Fruit fly (Drosophila melanogaster) whole organism, embryonic: ENCODE results near the gene CG13984.

Experiments
- Abd-B ChIP-seq: fragments of 200-800 bp; sonication (Bioruptor generic); optimal IDR thresholded peaks from 2 replicates; lab custom pipeline; 2018; ENCODE audit warnings: missing biosample characterization, mild to moderate bottlenecking, missing genetic modification characterization, moderate library complexity
- B-H1 ChIP-seq: fragments of 200-800 bp; sonication (Bioruptor generic); IDR thresholded peaks from 3 replicates; pipeline ENCODE4 v1.3.6; 2022; ENCODE audit warnings: missing biosample characterization, missing genetic modification characterization
- CG10209 ChIP-seq: fragments of 200-800 bp; sonication (Bioruptor generic); optimal IDR thresholded peaks from 3 replicates; lab custom pipeline; 2017; ENCODE audit warnings: missing biosample characterization, mild to moderate bottlenecking, missing genetic modification characterization, missing genetic modification reagents
- CG12071 ChIP-seq: fragments of 200-800 bp; sonication (Bioruptor generic); optimal IDR thresholded peaks from 3 replicates; lab custom pipeline; 2018; ENCODE audit warnings: missing biosample characterization, mild to moderate bottlenecking, missing genetic modification characterization
- CG15601 ChIP-seq: fragments of 200-800 bp; sonication (Bioruptor generic); optimal IDR thresholded peaks from 3 replicates; lab custom pipeline; 2019; ENCODE audit warnings: missing biosample characterization, mild to moderate bottlenecking, missing genetic modification characterization, moderate library complexity
- CG1603 ChIP-seq: fragments of 200-800 bp; sonication (Bioruptor generic); optimal IDR thresholded peaks from 2 replicates; lab custom pipeline; 2019; ENCODE audit warnings: missing biosample characterization, mild to moderate bottlenecking, missing genetic modification characterization, moderate library complexity
- CG16815 ChIP-seq: fragments of 200-800 bp; sonication (Bioruptor generic); optimal IDR thresholded peaks from 3 replicates; lab custom pipeline; 2017; ENCODE audit warnings: missing biosample characterization, mild to moderate bottlenecking, missing genetic modification characterization
- CG17802 ChIP-seq: fragments of 200-800 bp; sonication (Bioruptor generic); optimal IDR thresholded peaks from 2 replicates; lab custom pipeline; 2018; ENCODE audit warnings: missing biosample characterization, mild to moderate bottlenecking, missing genetic modification characterization, moderate library complexity
- CG18011 ChIP-seq: fragments of 200-800 bp; sonication (Bioruptor generic); optimal IDR thresholded peaks from 2 replicates; lab custom pipeline; 2017; ENCODE audit warnings: missing biosample characterization, missing genetic modification characterization, mild to moderate bottlenecking, moderate library complexity, missing genotype
- CG30403 ChIP-seq: fragments of 200-800 bp; sonication (Bioruptor generic); optimal IDR thresholded peaks from 3 replicates; lab custom pipeline; 2016; ENCODE audit warnings: missing biosample characterization, missing genetic modification characterization
- CG4617 ChIP-seq: fragments of 200-800 bp; sonication (Bioruptor generic); optimal IDR thresholded peaks from 3 replicates; lab custom pipeline; 2016; ENCODE audit warnings: missing biosample characterization, missing genetic modification characterization, borderline replicate concordance
- CG6175 ChIP-seq: fragments of 200-800 bp; sonication (Bioruptor generic); IDR thresholded peaks from 3 replicates; pipeline ENCODE4 v1.3.6; 2022; ENCODE audit warnings: missing biosample characterization, missing genetic modification characterization
- CG6765 ChIP-seq: fragments of 200-800 bp; sonication (Bioruptor generic); optimal IDR thresholded peaks from 3 replicates; lab custom pipeline; 2017; ENCODE audit warnings: missing biosample characterization, mild to moderate bottlenecking, missing genetic modification characterization
- CG7372 ChIP-seq: fragments of 200-800 bp; sonication (Bioruptor generic); IDR thresholded peaks from 2 replicates; pipeline ENCODE4 v1.3.6; 2022; ENCODE audit warnings: missing biosample characterization, missing genetic modification characterization
- CG7928 ChIP-seq: fragments of 200-800 bp; sonication (Bioruptor generic); optimal IDR thresholded peaks from 2 replicates; lab custom pipeline; 2017; ENCODE audit warnings: missing biosample characterization, mild to moderate bottlenecking, missing genetic modification characterization
- CG8944 ChIP-seq: fragments of 200-800 bp; sonication (Bioruptor generic); optimal IDR thresholded peaks from 3 replicates; lab custom pipeline; 2016; ENCODE audit warnings: missing biosample characterization, missing genetic modification characterization
- CG9727 ChIP-seq: fragments of 200-800 bp; sonication (Bioruptor generic); optimal IDR thresholded peaks from 3 replicates; lab custom pipeline; 2017; ENCODE audit warnings: missing biosample characterization, mild to moderate bottlenecking, missing genetic modification characterization
- CG9876 ChIP-seq: fragments of 200-800 bp; sonication (Bioruptor generic); optimal IDR thresholded peaks from 2 replicates; lab custom pipeline; 2016; ENCODE audit warnings: missing biosample characterization, missing genetic modification characterization
- CTCF ChIP-seq: fragments of 200-800 bp; sonication (Bioruptor generic); optimal IDR thresholded peaks from 2 replicates; lab custom pipeline; 2017; ENCODE audit warnings: missing biosample characterization, mild to moderate bottlenecking, missing genetic modification characterization, moderate library complexity
- Chrac-16 ChIP-seq: fragments of 200-800 bp; sonication (Bioruptor generic); optimal IDR thresholded peaks from 3 replicates; lab custom pipeline; 2016; ENCODE audit warnings: missing biosample characterization, missing genetic modification characterization
- Dip3 ChIP-seq: fragments of 200-800 bp; sonication (Bioruptor generic); optimal IDR thresholded peaks from 3 replicates; lab custom pipeline; 2016; ENCODE audit warnings: missing biosample characterization, missing genetic modification characterization
- Ets97D ChIP-seq: fragments of 200-800 bp; sonication (Bioruptor generic); optimal IDR thresholded peaks from 3 replicates; lab custom pipeline; 2016; ENCODE audit warnings: missing biosample characterization, missing genetic modification characterization
- HHEX ChIP-seq: fragments of 200-800 bp; sonication (Bioruptor generic); optimal IDR thresholded peaks from 3 replicates; lab custom pipeline; 2017; ENCODE audit warnings: missing biosample characterization, mild to moderate bottlenecking, missing genetic modification characterization, missing genetic modification reagents
- Jarid2 ChIP-seq: fragments of 200-800 bp; sonication (Bioruptor generic); optimal IDR thresholded peaks from 3 replicates; lab custom pipeline; 2017; ENCODE audit warnings: mild to moderate bottlenecking, missing biosample characterization, missing genetic modification reagents, missing genetic modification characterization
- MTF-1 ChIP-seq: fragments of 200-800 bp; sonication (Bioruptor generic); optimal IDR thresholded peaks from 2 replicates; lab custom pipeline; 2018; ENCODE audit warnings: missing biosample characterization, mild to moderate bottlenecking, missing genetic modification characterization, borderline replicate concordance
- Poxn ChIP-seq: fragments of 200-800 bp; sonication (Bioruptor generic); IDR thresholded peaks from 2 replicates; pipeline ENCODE4 v1.3.6; 2022; ENCODE audit warnings: missing biosample characterization, missing genetic modification characterization
- Sry-δ ChIP-seq: fragments of 200-800 bp; sonication (Bioruptor generic); optimal IDR thresholded peaks from 2 replicates; lab custom pipeline; 2016; ENCODE audit warnings: missing biosample characterization, missing genetic modification characterization
- Trl ChIP-seq, 3 experiments: fragments of >200 bp in 2 of 3; fragments of 200-800 bp in 1 of 3; sonication (Bioruptor generic) in 1 of 3; optimal IDR thresholded peaks; 2 replicates in 1 of 3; 3 replicates in 2 of 3; lab custom pipeline; 2016 to 2017; ENCODE audit warnings: missing biosample characterization in 1 of 3, missing genetic modification characterization in 1 of 3
- amos ChIP-seq: fragments of 200-800 bp; sonication (Bioruptor generic); IDR thresholded peaks from 2 replicates; pipeline ENCODE4 v1.3.6; 2022; ENCODE audit warnings: missing biosample characterization, missing genetic modification characterization; ENCODE audit not compliant: partially characterized antibody
- chn ChIP-seq: fragments of 200-800 bp; sonication (Bioruptor generic); optimal IDR thresholded peaks from 2 replicates; lab custom pipeline; 2016; ENCODE audit warnings: missing biosample characterization, missing genetic modification characterization
- ci ChIP-seq: fragments of 200-800 bp; sonication (Bioruptor generic); IDR thresholded peaks from 3 replicates; pipeline ENCODE4 v1.3.6; 2022; ENCODE audit warnings: missing biosample characterization, missing genetic modification characterization
- dm ChIP-seq: fragments of 200-800 bp; sonication (Bioruptor generic); optimal IDR thresholded peaks from 3 replicates; lab custom pipeline; 2016; ENCODE audit warnings: missing biosample characterization, missing genetic modification characterization
- en ChIP-seq: fragments of 200-800 bp; sonication (Bioruptor generic); optimal IDR thresholded peaks from 2 replicates; lab custom pipeline; 2016; ENCODE audit warnings: missing biosample characterization, missing genetic modification characterization
- exex ChIP-seq: fragments of 200-800 bp; sonication (Bioruptor generic); optimal IDR thresholded peaks from 4 replicates; lab custom pipeline; 2018; ENCODE audit warnings: missing biosample characterization, mild to moderate bottlenecking, missing genetic modification characterization, moderate library complexity
- insv ChIP-seq, 2 experiments: fragments of 200-800 bp; sonication (Bioruptor generic); optimal IDR thresholded peaks; 3 replicates each; lab custom pipeline; 2016 to 2018; ENCODE audit warnings: missing biosample characterization in 2 of 2, missing genetic modification characterization in 2 of 2
- inv ChIP-seq: fragments of 200-800 bp; sonication (Bioruptor generic); IDR thresholded peaks from 2 replicates; pipeline ENCODE4 v1.3.6; 2022; ENCODE audit warnings: missing biosample characterization, missing genetic modification characterization; ENCODE audit not compliant: partially characterized antibody
- nerfin-2 ChIP-seq: fragments of 200-800 bp; sonication (Bioruptor generic); IDR thresholded peaks from 2 replicates; pipeline ENCODE4 v1.3.6; 2022; ENCODE audit warnings: missing biosample characterization, missing genetic modification characterization; ENCODE audit not compliant: partially characterized antibody
- otp ChIP-seq: fragments of 200-800 bp; sonication (Bioruptor generic); IDR thresholded peaks from 3 replicates; pipeline ENCODE4, ENCODE4 v1.3.6; 2022; ENCODE audit warnings: missing biosample characterization, missing genetic modification characterization
- p53 ChIP-seq: fragments of 200-800 bp; sonication (Bioruptor generic); optimal IDR thresholded peaks from 2 replicates; lab custom pipeline; 2016; ENCODE audit warnings: missing biosample characterization, missing genetic modification characterization
- pan ChIP-seq, 4 experiments: fragments of >200 bp in 3 of 4; fragments of 200-800 bp in 1 of 4; sonication (Bioruptor generic) in 1 of 4; optimal IDR thresholded peaks in 3 of 4; IDR thresholded peaks in 1 of 4; 2 replicates each; pipeline versions ENCODE4 v1.3.6 to Lab custom; 2017 to 2022; ENCODE audit warnings: missing biosample characterization in 2 of 4, missing genetic modification characterization in 2 of 4, mixed read lengths in 1 of 4
- pnt ChIP-seq: fragments of 200-800 bp; sonication (Bioruptor generic); optimal IDR thresholded peaks from 3 replicates; lab custom pipeline; 2016; ENCODE audit warnings: missing biosample characterization, missing genetic modification characterization
- tll ChIP-seq, 2 experiments: fragments of 200-800 bp in 1 of 2; fragments of >200 bp in 1 of 2; sonication (Bioruptor generic) in 1 of 2; optimal IDR thresholded peaks; 2 replicates each; lab custom pipeline; 2017 to 2019; ENCODE audit warnings: missing biosample characterization in 2 of 2, missing genetic modification characterization in 2 of 2, mild to moderate bottlenecking in 1 of 2, moderate library complexity in 1 of 2
- trem ChIP-seq: fragments of 200-800 bp; optimal IDR thresholded peaks from 3 replicates; lab custom pipeline; 2019; ENCODE audit warnings: missing biosample characterization, mild to moderate bottlenecking, missing genetic modification characterization, moderate library complexity
- unc-4 ChIP-seq: fragments of 200-800 bp; sonication (Bioruptor generic); IDR thresholded peaks from 2 replicates; pipeline ENCODE4 v1.3.6; 2022; ENCODE audit warnings: missing biosample characterization, missing genetic modification characterization; ENCODE audit not compliant: partially characterized antibody
- vnd ChIP-seq: fragments of 200-800 bp; sonication (Bioruptor generic); IDR thresholded peaks from 3 replicates; pipeline ENCODE4 v1.3.6; 2022; ENCODE audit warnings: missing biosample characterization, missing genetic modification characterization; ENCODE audit not compliant: partially characterized antibody
- zen ChIP-seq: fragments of 200-800 bp; sonication (Bioruptor generic); optimal IDR thresholded peaks from 3 replicates; lab custom pipeline; 2018; ENCODE audit warnings: missing biosample characterization, mild to moderate bottlenecking, missing genetic modification characterization, moderate library complexity
- zf30C ChIP-seq: fragments of 200-800 bp; sonication (Bioruptor generic); optimal IDR thresholded peaks from 3 replicates; lab custom pipeline; 2018; ENCODE audit warnings: missing biosample characterization, mild to moderate bottlenecking, missing genetic modification characterization

Gene CG13984

dm6 chr2L:6323536-6324385 lies 15.1 kb downstream of the CG13984 start, which contains the start of gene PDZ-GEF (continued):
- TF ChIP-seq Chrac-16 (peak; percentile 68), unc-4 (GFP tag; lab: Robert Waterston, UW) (peak; percentile 61), pnt (GFP tag; lab: Kevin White, UChicago) (peak; percentile 32), Trl (optimal IDR thresholded peaks at IDR 0.05; lab: Kevin White, UChicago) (no peak), Trl (GFP tag; optimal IDR thresholded peaks at IDR 0.05; lab: Kevin White, UChicago) (peak; percentile 75), en (GFP tag; lab: Kevin White, UChicago) (no peak), zf30C (GFP tag; lab: Kevin White, UChicago) (no peak), insv (GFP tag; optimal IDR thresholded peaks at IDR 0.05; lab: Kevin White, UChicago) (peak in 1 of 2 experiments; percentile 72), MTF-1 (GFP tag; lab: Kevin White, UChicago) (peak; percentile 62), nerfin-2 (GFP tag; lab: Robert Waterston, UW) (peak; percentile 44; the same call in 1 of the 2 replicates), CG7372 (GFP tag; lab: Robert Waterston, UW) (no peak; the same call in 1 of the 2 replicates), CG10209 (GFP tag; lab: Kevin White, UChicago) (peak; percentile 19), CG16815 (GFP tag; lab: Kevin White, UChicago) (no peak), exex (no peak), CG12071 (GFP tag; lab: Kevin White, UChicago) (no peak), CTCF (GFP tag; lab: Kevin White, UChicago) (peak; percentile 98), CG9727 (GFP tag; lab: Kevin White, UChicago) (no peak), Sry-δ (GFP tag; lab: Kevin White, UChicago) (peak; percentile 59), Jarid2 (peak; percentile 41), dm (GFP tag; lab: Kevin White, UChicago) (peak; percentile 26), Poxn (GFP tag; lab: Robert Waterston, UW) (no peak), chn (peak; percentile 55), otp (no peak; the same call in 2 of the 3 replicates), CG9876 (no peak), inv (0 out of 2 replicates have a peak, but pooled peaks have one; percentile 33), CG8944 (GFP tag; lab: Kevin White, UChicago) (peak; percentile 49), zen (peak; percentile 68), CG6765 (GFP tag; lab: Kevin White, UChicago) (no peak), CG30403 (GFP tag; lab: Kevin White, UChicago) (peak; percentile 54), CG7928 (GFP tag; lab: Kevin White, UChicago) (no peak), vnd (GFP tag; lab: Robert Waterston, UW) (no peak), pan (optimal IDR thresholded peaks at IDR 0.05; lab: Kevin White, UChicago) (no peak), pan (GFP tag; optimal IDR thresholded peaks at IDR 0.05 in 1 of 2, IDR thresholded peaks at IDR 0.05 in 1 of 2) (peak in 1 of 2 experiments; percentile 47), CG15601 (peak; percentile 57), Ets97D (GFP tag; lab: Kevin White, UChicago) (peak; percentile 53), ci (peak; percentile 86), CG4617 (GFP tag; lab: Kevin White, UChicago) (peak; percentile 93), CG6175 (GFP tag; lab: Robert Waterston, UW) (no peak), CG17802 (tag; lab: Kevin White, UChicago) (no peak), Abd-B (GFP tag; lab: Kevin White, UChicago) (no peak), CG1603 (tag; lab: Kevin White, UChicago) (no peak), Dip3 (GFP tag; lab: Kevin White, UChicago) (peak; percentile 22), HHEX (GFP tag; lab: Kevin White, UChicago) (no peak), amos (GFP tag; lab: Robert Waterston, UW) (peak; percentile 65), p53 (GFP tag; lab: Kevin White, UChicago) (peak; percentile 69), tll (GFP tag; optimal IDR thresholded peaks at IDR 0.05; lab: Kevin White, UChicago) (no peak), CG18011 (no peak), B-H1 (GFP tag; lab: Robert Waterston, UW) (no peak), trem (peak; percentile 70)
